Fruit fly (Drosophila melanogaster) S2 (cell line): ENCODE data around the gene bif.

Experiments
- CG8478 ChIP-seq: fragments of >200 bp; optimal IDR thresholded peaks from 2 replicates; lab custom pipeline; 2018
- CTCF ChIP-seq, 2 experiments: fragments of >200 bp; optimal IDR thresholded peaks; 2 replicates each; lab custom pipeline; 2018

- no peak for TF ChIP-seq CG8478 (lab: Kevin White, UChicago)
- no peak for TF ChIP-seq CTCF (optimal IDR thresholded peaks at IDR 0.05; lab: Kevin White, UChicago)
These were observed 20.5 kb upstream of the bif start for dm6 chrX:11658181-11658842.
